Worm (Caenorhabditis elegans) whole organism, L3 larva: ENCODE results near the gene cytb-5.1.

Experiments
- R02D3.7 ChIP-seq: fragments of 150-350 bp; optimal IDR thresholded peaks from 2 replicates; lab custom pipeline; 2014; ENCODE audit warnings: missing biosample characterization, missing genetic modification characterization
- aly-2 ChIP-seq: fragments of 150-350 bp; optimal IDR thresholded peaks from 2 replicates; lab custom pipeline; 2014; ENCODE audit warnings: missing biosample characterization, missing genetic modification characterization
- ama-1 ChIP-seq: fragments of 150-350 bp; optimal IDR thresholded peaks from 2 replicates; lab custom pipeline; 2018
- ceh-16 ChIP-seq: sonication (generic microtip); optimal IDR thresholded peaks from 2 replicates; lab custom pipeline; 2017; ENCODE audit warnings: missing biosample characterization, missing genetic modification characterization
- ceh-28 ChIP-seq: fragments of 150-350 bp; optimal IDR thresholded peaks from 2 replicates; lab custom pipeline; 2014; ENCODE audit warnings: missing biosample characterization, missing genetic modification reagents, missing genetic modification characterization
- ceh-82 ChIP-seq: fragments of 150-350 bp; optimal IDR thresholded peaks from 2 replicates; lab custom pipeline; 2014; ENCODE audit warnings: missing biosample characterization, missing genetic modification characterization
- daf-12 ChIP-seq: fragments of 150-350 bp; optimal IDR thresholded peaks from 2 replicates; lab custom pipeline; 2014; ENCODE audit warnings: missing biosample characterization, missing genetic modification reagents, missing genetic modification characterization
- egl-27 ChIP-seq: sonication (generic microtip); optimal IDR thresholded peaks from 4 replicates; lab custom pipeline; 2017; ENCODE audit warnings: missing biosample characterization, missing genetic modification reagents, missing genetic modification characterization
- egl-5 ChIP-seq: fragments of 150-350 bp; optimal IDR thresholded peaks from 2 replicates; lab custom pipeline; 2017; ENCODE audit warnings: missing biosample characterization, missing genetic modification reagents, missing genetic modification characterization, inconsistent platforms
- elt-2 ChIP-seq: sonication (generic microtip); optimal IDR thresholded peaks from 2 replicates; lab custom pipeline; 2016; ENCODE audit warnings: missing genetic modification reagents, mild to moderate bottlenecking, missing genetic modification characterization, missing compliant biosample characterization
- elt-3 ChIP-seq, 3 experiments: fragments of 150-350 bp in 1 of 3; sonication (generic microtip) in 2 of 3; optimal IDR thresholded peaks; 2 replicates in 2 of 3; 4 replicates in 1 of 3; lab custom pipeline; 2014 to 2017; ENCODE audit warnings: missing biosample characterization in 3 of 3, missing genetic modification characterization in 3 of 3
- fkh-10 ChIP-seq: sonication (generic microtip); optimal IDR thresholded peaks from 2 replicates; lab custom pipeline; 2017; ENCODE audit warnings: missing biosample characterization, missing genetic modification reagents, missing genetic modification characterization
- fkh-2 ChIP-seq: fragments of 150-350 bp; optimal IDR thresholded peaks from 2 replicates; lab custom pipeline; 2014; ENCODE audit warnings: missing biosample characterization, missing genetic modification reagents, missing genetic modification characterization
- fos-1 ChIP-seq: fragments of 150-350 bp; optimal IDR thresholded peaks from 2 replicates; lab custom pipeline; 2014; ENCODE audit warnings: missing biosample characterization, missing genetic modification characterization
- hmg-11 ChIP-seq: sonication (generic microtip); optimal IDR thresholded peaks from 2 replicates; lab custom pipeline; 2016; ENCODE audit warnings: missing genetic modification characterization, missing compliant biosample characterization
- jun-1 ChIP-seq: fragments of 150-350 bp; optimal IDR thresholded peaks from 2 replicates; lab custom pipeline; 2014; ENCODE audit warnings: missing biosample characterization, missing genetic modification reagents, missing genetic modification characterization
- lsy-12 ChIP-seq: sonication (generic microtip); optimal IDR thresholded peaks from 2 replicates; lab custom pipeline; 2016; ENCODE audit warnings: mild to moderate bottlenecking, missing genetic modification characterization, missing compliant biosample characterization
- mdl-1 ChIP-seq: fragments of 150-350 bp; optimal IDR thresholded peaks from 2 replicates; lab custom pipeline; 2014; ENCODE audit warnings: missing biosample characterization, missing genetic modification characterization
- mml-1 ChIP-seq: fragments of 150-350 bp; sonication (generic microtip); optimal IDR thresholded peaks from 3 replicates; lab custom pipeline; 2014; ENCODE audit warnings: missing biosample characterization, missing genetic modification characterization
- nfya-1 ChIP-seq: sonication (generic microtip); optimal IDR thresholded peaks from 2 replicates; lab custom pipeline; 2017; ENCODE audit warnings: missing genetic modification characterization, mild to moderate bottlenecking, missing compliant biosample characterization, antibody characterized with exemption, moderate library complexity; ENCODE audit not compliant: insufficient read depth
- nhr-11 ChIP-seq: fragments of 150-350 bp; optimal IDR thresholded peaks from 2 replicates; lab custom pipeline; 2014; ENCODE audit warnings: missing biosample characterization, missing genetic modification characterization
- nhr-12 ChIP-seq: fragments of 150-350 bp; optimal IDR thresholded peaks from 2 replicates; lab custom pipeline; 2014; ENCODE audit warnings: missing biosample characterization, missing genetic modification characterization
- nhr-23 ChIP-seq: fragments of 150-350 bp; optimal IDR thresholded peaks from 2 replicates; lab custom pipeline; 2014; ENCODE audit warnings: missing biosample characterization, missing genetic modification reagents, missing genetic modification characterization
- nhr-237 ChIP-seq: fragments of 150-350 bp; optimal IDR thresholded peaks from 2 replicates; lab custom pipeline; 2014; ENCODE audit warnings: missing biosample characterization, missing genetic modification characterization
- nhr-28 ChIP-seq: fragments of 150-350 bp; optimal IDR thresholded peaks from 2 replicates; lab custom pipeline; 2014; ENCODE audit warnings: missing biosample characterization, missing genetic modification characterization
- nhr-43 ChIP-seq: sonication (generic microtip); optimal IDR thresholded peaks from 2 replicates; lab custom pipeline; 2016; ENCODE audit warnings: mild to moderate bottlenecking, missing genetic modification characterization, missing compliant biosample characterization; ENCODE audit not compliant: poor library complexity, severe bottlenecking
- nhr-67 ChIP-seq: fragments of 150-350 bp; optimal IDR thresholded peaks from 2 replicates; lab custom pipeline; 2014; ENCODE audit warnings: missing biosample characterization, missing genetic modification characterization
- nhr-77 ChIP-seq: fragments of 150-350 bp; optimal IDR thresholded peaks from 2 replicates; lab custom pipeline; 2014; ENCODE audit warnings: missing biosample characterization, missing genetic modification characterization
- pha-4 ChIP-seq: fragments of 150-350 bp; optimal IDR thresholded peaks from 2 replicates; lab custom pipeline; 2014; ENCODE audit warnings: missing biosample characterization, missing genetic modification reagents, missing genetic modification characterization
- pqm-1 ChIP-seq: fragments of 150-350 bp; optimal IDR thresholded peaks from 2 replicates; lab custom pipeline; 2017; ENCODE audit warnings: missing biosample characterization, missing genetic modification characterization, inconsistent platforms
- sea-2 ChIP-seq: fragments of 150-350 bp; sonication (generic microtip); optimal IDR thresholded peaks from 4 replicates; lab custom pipeline; 2014; ENCODE audit warnings: missing biosample characterization, missing genetic modification reagents, missing genetic modification characterization
- skn-1 ChIP-seq: fragments of 150-350 bp; optimal IDR thresholded peaks from 2 replicates; lab custom pipeline; 2014; ENCODE audit warnings: missing biosample characterization, missing genetic modification characterization
- snpc-4 ChIP-seq: fragments of 150-350 bp; optimal IDR thresholded peaks from 2 replicates; lab custom pipeline; 2014; ENCODE audit warnings: missing biosample characterization, missing genetic modification characterization
- unc-62 ChIP-seq: fragments of 150-350 bp; sonication (generic microtip); optimal IDR thresholded peaks from 4 replicates; lab custom pipeline; 2014; ENCODE audit warnings: missing biosample characterization, missing genetic modification reagents, missing genetic modification characterization
- zag-1 ChIP-seq: fragments of 150-350 bp; optimal IDR thresholded peaks from 2 replicates; lab custom pipeline; 2014; ENCODE audit warnings: missing biosample characterization, missing genetic modification characterization
- ztf-11 ChIP-seq: fragments of 150-350 bp; optimal IDR thresholded peaks from 2 replicates; lab custom pipeline; 2014; ENCODE audit warnings: missing biosample characterization, missing genetic modification characterization
- ztf-4 ChIP-seq: fragments of 150-350 bp; optimal IDR thresholded peaks from 2 replicates; lab custom pipeline; 2014; ENCODE audit warnings: missing biosample characterization, missing genetic modification characterization

cytb-5.1 gene

ce11 chrX:13958451-13958850 lies 43.3 kb upstream of the cytb-5.1 start:
- TF ChIP-seq sea-2 (GFP tag; lab: Kevin White, UChicago) (no peak), fkh-10 (GFP tag; lab: Kevin White, UChicago) (no peak), fkh-2 (tag; lab: Kevin White, UChicago) (no peak), R02D3.7 (tag; lab: Kevin White, UChicago) (no peak), pha-4 (tag; lab: Kevin White, UChicago) (peak; percentile 90), jun-1 (tag; lab: Kevin White, UChicago) (no peak), elt-3 (tag; optimal IDR thresholded peaks at IDR 0.05; lab: Kevin White, UChicago) (no peak), mml-1 (tag; lab: Kevin White, UChicago) (no peak)

- no peak for TF ChIP-seq skn-1 (tag; lab: Kevin White, UChicago)
- TF ChIP-seq sea-2 (GFP tag; lab: Kevin White, UChicago): no peak
- no peak for TF ChIP-seq lsy-12
- TF ChIP-seq nfya-1: no peak
- TF ChIP-seq pha-4 (tag; lab: Kevin White, UChicago): no peak
- no peak for TF ChIP-seq nhr-28 (tag; lab: Kevin White, UChicago)
- peak; percentile 44 for TF ChIP-seq elt-2
- no peak for TF ChIP-seq fkh-2 (tag; lab: Kevin White, UChicago)
- no peak for TF ChIP-seq nhr-23 (tag; lab: Kevin White, UChicago)
- peak; percentile 54 for TF ChIP-seq pqm-1 (tag; lab: Kevin White, UChicago)
- no peak for TF ChIP-seq elt-3 (tag; optimal IDR thresholded peaks at IDR 0.05; lab: Kevin White, UChicago)
These were observed 42.3 kb upstream of the cytb-5.1 start for ce11 chrX:13959383-13959782.

- TF ChIP-seq pha-4 (tag; lab: Kevin White, UChicago): peak; percentile 57
- TF ChIP-seq sea-2 (GFP tag; lab: Kevin White, UChicago): no peak
These were observed 41.9 kb upstream of the cytb-5.1 start, which contains the start of gene syx-2 for ce11 chrX:13959849-13960248. Gene syx-2 (plus strand): TSS chrX:13960149.

- TF ChIP-seq jun-1 (tag; lab: Kevin White, UChicago) (no peak), egl-27 (tag; lab: Kevin White, UChicago) (no peak), nhr-12 (tag; lab: Kevin White, UChicago) (no peak), sea-2 (GFP tag; lab: Kevin White, UChicago) (no peak), ceh-16 (no peak), hmg-11 (tag; lab: Kevin White, UChicago) (no peak), nhr-77 (no peak), fkh-10 (GFP tag; lab: Kevin White, UChicago) (no peak), nfya-1 (no peak), nhr-43 (tag; lab: Kevin White, UChicago) (no peak)
These were observed 38.5 kb upstream of the cytb-5.1 start, which contains the start of gene F48F7.3 for ce11 chrX:13963203-13963602. Gene F48F7.3 (plus strand): TSS chrX:13963503.

DNA sequence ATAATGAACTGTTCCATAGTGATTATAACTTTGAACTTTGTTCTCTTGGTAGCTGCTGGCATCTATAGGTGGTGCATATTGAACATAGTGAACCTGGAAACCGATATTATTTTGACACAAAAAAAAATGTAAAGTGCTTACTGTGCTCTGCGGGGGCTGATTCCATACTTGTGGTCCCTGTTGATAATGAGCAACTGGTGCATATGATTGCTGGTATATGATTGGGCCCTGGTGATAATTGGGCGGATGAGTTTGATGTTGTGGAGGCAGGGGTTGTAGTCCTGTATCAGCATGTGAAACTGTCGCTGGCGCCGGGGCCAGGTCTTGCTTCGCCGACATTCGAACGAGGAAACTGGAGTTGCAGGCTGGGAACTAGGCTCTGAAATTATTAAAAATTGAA lies 33.4 kb upstream of the cytb-5.1 start, which contains the start of gene pqn-39:
Gene pqn-39 (minus strand): TSS at position 385 of the 400 bp plus-strand sequence.
- TF ChIP-seq nhr-67 (tag; lab: Kevin White, UChicago): no peak
- no peak for TF ChIP-seq aly-2 (tag; lab: Kevin White, UChicago)
- no peak for TF ChIP-seq unc-62 (GFP tag; lab: Kevin White, UChicago)
- TF ChIP-seq ceh-16: no peak
- TF ChIP-seq mml-1 (tag; lab: Kevin White, UChicago): no peak

- no peak for TF ChIP-seq nhr-237 (tag; lab: Kevin White, UChicago)
- TF ChIP-seq fkh-2 (tag; lab: Kevin White, UChicago): peak; percentile 40
- TF ChIP-seq R02D3.7 (tag; lab: Kevin White, UChicago): peak; percentile 10
- TF ChIP-seq aly-2 (tag; lab: Kevin White, UChicago): no peak
- TF ChIP-seq ztf-4 (tag; lab: Kevin White, UChicago): peak; percentile 48
- peak; percentile 41 for TF ChIP-seq egl-5
- TF ChIP-seq ztf-11 (tag; lab: Kevin White, UChicago): no peak
- TF ChIP-seq nhr-67 (tag; lab: Kevin White, UChicago): no peak
- TF ChIP-seq nhr-77: no peak
- peak; percentile 27 for TF ChIP-seq pqm-1 (tag; lab: Kevin White, UChicago)
- TF ChIP-seq elt-3 (tag; optimal IDR thresholded peaks at IDR 0.05; lab: Kevin White, UChicago): no peak
- TF ChIP-seq ceh-82 (tag; lab: Kevin White, UChicago): no peak
- no peak for TF ChIP-seq ama-1 (lab: Kevin White, UChicago)
- TF ChIP-seq sea-2 (GFP tag; lab: Kevin White, UChicago): no peak
- no peak for TF ChIP-seq fos-1 (tag; lab: Kevin White, UChicago)
- peak; percentile 24 for TF ChIP-seq skn-1 (tag; lab: Kevin White, UChicago)
- no peak for TF ChIP-seq mdl-1 (tag; lab: Kevin White, UChicago)
- TF ChIP-seq zag-1: no peak
- peak; percentile 31 for TF ChIP-seq nhr-23 (tag; lab: Kevin White, UChicago)
- peak; percentile 48 for TF ChIP-seq egl-27 (tag; lab: Kevin White, UChicago)
- no peak for TF ChIP-seq nhr-43 (tag; lab: Kevin White, UChicago)
- TF ChIP-seq nfya-1: peak; percentile 63
- TF ChIP-seq pha-4 (tag; lab: Kevin White, UChicago): peak; percentile 90
- no peak for TF ChIP-seq daf-12 (tag; lab: Kevin White, UChicago)
- peak; percentile 60 for TF ChIP-seq nhr-11 (tag; lab: Kevin White, UChicago)
- TF ChIP-seq lsy-12: peak; percentile 55
- TF ChIP-seq ceh-28 (tag; lab: Kevin White, UChicago): peak; percentile 62
- peak; percentile 63 for TF ChIP-seq snpc-4
These were observed 32.3 kb upstream of the cytb-5.1 start for ce11 chrX:13969257-13969968.
